Worm (Caenorhabditis elegans) whole organism, early embryonic: ENCODE measurements around the gene ZK185.3.

Experiments used
- B0310.2 ChIP-seq: sonication (generic microtip); optimal IDR thresholded peaks from 2 replicates; lab custom pipeline; 2016; ENCODE audit warnings: mild to moderate bottlenecking, missing genetic modification characterization, missing compliant biosample characterization
- F13C5.2 ChIP-seq: sonication (generic microtip); optimal IDR thresholded peaks from 2 replicates; lab custom pipeline; 2017; ENCODE audit warnings: mild to moderate bottlenecking, missing genetic modification characterization, inconsistent platforms, missing compliant biosample characterization
- aly-1 ChIP-seq: sonication (generic microtip); optimal IDR thresholded peaks from 2 replicates; lab custom pipeline; 2016; ENCODE audit warnings: missing genetic modification characterization, missing compliant biosample characterization
- ama-1 ChIP-seq: fragments of 150-350 bp; optimal IDR thresholded peaks from 2 replicates; lab custom pipeline; 2014
- ceh-13 ChIP-seq: fragments of 200-800 bp; sonication (Bioruptor generic); optimal IDR thresholded peaks from 2 replicates; lab custom pipeline; 2018; ENCODE audit warnings: mild to moderate bottlenecking, missing genetic modification characterization, missing compliant biosample characterization
- ceh-36 ChIP-seq: sonication (generic microtip); optimal IDR thresholded peaks from 2 replicates; lab custom pipeline; 2016; ENCODE audit warnings: missing genetic modification characterization, inconsistent platforms, missing compliant biosample characterization
- ets-7 ChIP-seq: sonication (generic microtip); optimal IDR thresholded peaks from 2 replicates; lab custom pipeline; 2016; ENCODE audit warnings: missing genotype, missing genetic modification characterization, missing compliant biosample characterization
- flt-1 ChIP-seq: fragments of 200-800 bp; sonication (Bioruptor generic); IDR thresholded peaks from 2 replicates; pipeline ENCODE4 v1.3.6; 2022; ENCODE audit warnings: missing genetic modification characterization, missing compliant biosample characterization
- hmbx-1 ChIP-seq: sonication (generic microtip); optimal IDR thresholded peaks from 2 replicates; lab custom pipeline; 2016; ENCODE audit warnings: mild to moderate bottlenecking, missing genetic modification characterization, missing compliant biosample characterization
- hmg-4 ChIP-seq: fragments of 200-800 bp; sonication (Bioruptor generic); optimal IDR thresholded peaks from 2 replicates; lab custom pipeline; 2018; ENCODE audit warnings: mild to moderate bottlenecking, missing genetic modification characterization, missing compliant biosample characterization
- hnd-1 ChIP-seq: sonication (generic microtip); optimal IDR thresholded peaks from 2 replicates; lab custom pipeline; 2016; ENCODE audit warnings: missing genetic modification characterization, missing compliant biosample characterization
- pes-1 ChIP-seq: fragments of 200-800 bp; sonication (Bioruptor generic); IDR thresholded peaks from 2 replicates; pipeline ENCODE4 v1.3.6; 2022; ENCODE audit warnings: missing genetic modification reagents, missing genetic modification characterization, missing compliant biosample characterization
- scrt-1 ChIP-seq: fragments of 200-800 bp; sonication (Bioruptor generic); IDR thresholded peaks from 2 replicates; pipeline ENCODE4 v1.3.6; 2022; ENCODE audit warnings: missing genetic modification characterization, missing compliant biosample characterization
- sea-1 ChIP-seq: fragments of 200-800 bp; sonication (Bioruptor generic); conservative IDR thresholded peaks from 2 replicates; pipeline ENCODE4 v1.3.6; 2022; ENCODE audit warnings: missing genetic modification characterization, missing compliant biosample characterization
- tbx-11 ChIP-seq: fragments of 200-800 bp; sonication (Bioruptor generic); IDR thresholded peaks from 2 replicates; pipeline ENCODE4 v1.3.6; 2022; ENCODE audit warnings: missing genetic modification characterization, missing compliant biosample characterization
- tbx-37 ChIP-seq: fragments of 200-800 bp; sonication (Bioruptor generic); conservative IDR thresholded peaks from 2 replicates; pipeline ENCODE4 v1.3.6; 2022; ENCODE audit warnings: missing genetic modification reagents, missing genetic modification characterization, missing compliant biosample characterization
- tra-4 ChIP-seq: sonication (generic microtip); optimal IDR thresholded peaks from 2 replicates; lab custom pipeline; 2017; ENCODE audit warnings: missing genetic modification characterization, missing compliant biosample characterization

ZK185.3 gene

DNA sequence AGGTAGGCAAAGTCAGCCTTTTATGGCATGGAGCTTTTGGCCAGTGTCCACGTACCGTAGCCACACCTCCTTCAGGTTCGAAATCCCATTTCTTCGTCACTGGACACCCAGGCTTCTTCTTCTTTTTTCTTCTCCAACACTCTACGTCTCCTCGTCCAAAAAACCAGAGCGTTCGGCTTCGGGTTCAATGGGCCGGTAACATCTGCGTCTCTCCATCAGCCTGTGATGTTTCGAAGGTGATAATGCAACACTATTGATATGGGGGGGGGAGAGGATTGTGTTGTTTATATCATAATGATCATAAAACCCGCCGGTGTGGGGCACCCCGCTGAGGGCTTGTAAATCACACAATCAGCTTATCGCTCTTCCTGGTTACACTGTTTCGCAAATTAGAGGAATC, 5.3 kb downstream of the ZK185.3 start, which contains the start of gene ZK180.6:
Gene ZK180.6, minus strand, starts transcription at position 101 of the 400 bp plus-strand sequence.
- TF ChIP-seq ets-7 (tag; lab: Kevin White, UChicago): no peak

DNA sequence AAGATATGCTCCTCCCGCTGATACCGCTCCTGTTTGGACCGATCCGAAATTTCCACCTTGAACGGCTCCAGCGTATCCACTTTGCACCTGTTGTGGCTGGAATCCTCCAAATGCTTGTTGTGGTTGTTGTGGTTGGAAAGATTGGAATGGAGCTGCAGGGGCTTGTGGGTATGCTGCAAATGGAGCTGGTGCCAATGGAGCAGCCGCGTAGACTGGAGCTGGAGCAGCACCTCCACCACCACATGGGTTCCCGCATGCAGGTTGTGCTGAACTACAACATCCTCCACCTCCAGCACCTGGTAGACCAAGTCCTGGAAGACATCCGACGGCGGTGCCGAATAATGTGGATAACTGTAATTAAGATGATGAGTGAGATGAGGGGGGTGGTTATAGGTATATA, 6.8 kb downstream of the ZK185.3 start:
- TF ChIP-seq scrt-1 (no peak), ama-1 (lab: Kevin White, UChicago) (no peak), B0310.2 (tag; lab: Kevin White, UChicago) (no peak), tbx-37 (GFP tag; lab: Robert Waterston, UW) (no peak), hnd-1 (tag; lab: Kevin White, UChicago) (no peak), hmg-4 (no peak), ceh-13 (GFP tag; lab: Kevin White, UChicago) (no peak), ets-7 (tag; lab: Kevin White, UChicago) (no peak), hmbx-1 (tag; lab: Kevin White, UChicago) (no peak), F13C5.2 (tag; lab: Kevin White, UChicago) (no peak), tbx-11 (GFP tag; lab: Robert Waterston, UW) (no peak)

DNA sequence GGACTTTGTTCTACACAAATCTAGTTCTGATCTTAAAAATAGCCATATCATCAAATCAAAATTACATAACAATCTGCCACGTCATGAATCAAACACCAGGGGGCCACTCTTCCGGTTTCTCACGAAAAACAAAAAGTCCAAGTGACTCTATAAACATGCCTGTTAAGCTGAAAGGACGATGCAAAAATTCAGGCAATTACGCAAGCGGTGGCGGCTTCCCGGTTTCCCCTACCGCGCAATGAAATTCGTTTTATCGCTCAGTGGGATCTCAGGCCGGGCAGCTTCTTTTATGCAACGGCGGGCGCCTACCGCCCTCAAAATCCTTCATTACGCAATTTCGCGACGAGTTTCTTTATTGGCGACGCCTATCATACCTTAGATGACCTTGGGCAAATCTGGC, 10.5 kb downstream of the ZK185.3 start:
- no peak for TF ChIP-seq ama-1 (lab: Kevin White, UChicago)
- TF ChIP-seq scrt-1: no peak
- TF ChIP-seq sea-1 (GFP tag; lab: Robert Waterston, UW): no peak
- no peak for TF ChIP-seq ceh-13 (GFP tag; lab: Kevin White, UChicago)

DNA sequence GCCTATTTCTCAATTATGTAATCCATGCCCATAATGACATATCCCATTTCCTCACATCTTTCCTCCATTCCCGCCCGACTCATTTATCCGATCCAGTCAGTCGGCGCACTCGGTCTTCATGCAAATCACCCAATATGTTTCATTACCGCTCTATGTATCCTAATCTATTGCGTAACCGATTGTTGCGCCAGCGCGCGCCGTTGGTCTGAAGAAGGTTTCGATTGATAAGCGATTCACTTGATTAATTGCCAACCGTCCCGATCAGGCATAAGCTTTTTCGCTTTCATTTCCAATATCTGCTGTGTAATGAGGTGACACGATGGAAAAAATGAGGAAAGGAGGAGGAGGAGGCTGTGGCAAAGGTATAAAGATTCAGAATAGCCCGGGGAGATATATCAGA, 12.1 kb downstream of the ZK185.3 start:
- TF ChIP-seq hnd-1 (tag; lab: Kevin White, UChicago) (no peak), hmg-4 (peak; percentile 10), tbx-37 (GFP tag; lab: Robert Waterston, UW) (no peak)

DNA sequence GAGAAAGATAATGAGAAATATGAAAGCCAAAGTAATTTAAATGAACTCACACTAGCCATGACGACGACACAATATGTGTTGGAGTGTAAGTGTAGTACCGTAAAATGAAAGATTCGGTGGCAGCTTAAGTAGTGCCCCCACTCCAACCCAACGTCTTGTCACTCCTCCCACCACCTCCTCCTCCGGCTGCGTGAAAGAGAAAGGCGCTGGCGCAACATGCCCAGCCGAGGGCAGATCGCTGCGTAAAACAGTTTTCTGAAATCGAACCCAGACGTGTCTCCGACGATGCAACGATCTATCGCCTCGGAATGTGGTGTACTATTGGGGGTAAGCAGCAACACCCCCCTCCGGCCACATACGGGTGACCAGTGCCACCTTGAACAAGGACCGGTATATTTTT, 13.2 kb downstream of the ZK185.3 start, which contains the start of gene ZK180.5:
Gene ZK180.5, minus strand, starts transcription at position 101 of the 400 bp plus-strand sequence.
- TF ChIP-seq scrt-1 (no peak), ama-1 (lab: Kevin White, UChicago) (no peak), ceh-36 (tag; lab: Kevin White, UChicago) (no peak), sea-1 (GFP tag; lab: Robert Waterston, UW) (no peak)

DNA sequence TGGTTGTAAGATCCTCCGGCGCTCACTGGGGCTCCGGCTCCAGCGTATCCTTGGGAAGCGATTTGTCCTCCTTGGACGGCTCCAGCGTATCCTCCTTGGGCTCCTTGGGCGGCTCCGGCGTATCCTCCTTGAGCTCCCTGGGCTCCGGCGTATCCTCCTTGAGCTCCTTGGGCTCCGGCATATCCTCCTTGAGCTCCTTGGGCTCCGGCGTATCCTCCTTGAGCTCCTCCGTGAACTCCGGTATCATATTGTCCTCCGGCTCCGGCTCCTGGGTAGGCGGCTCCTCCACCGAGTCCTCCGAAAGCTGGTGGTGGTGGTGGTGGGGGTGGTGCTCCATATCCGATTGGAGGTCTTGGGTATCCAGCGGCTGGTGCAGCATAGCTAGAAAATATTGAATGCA, 13.8 kb downstream of the ZK185.3 start:
- TF ChIP-seq F13C5.2 (tag; lab: Kevin White, UChicago) (no peak), ets-7 (tag; lab: Kevin White, UChicago) (no peak), tbx-11 (GFP tag; lab: Robert Waterston, UW) (no peak), aly-1 (tag; lab: Kevin White, UChicago) (no peak), tra-4 (no peak), ceh-36 (tag; lab: Kevin White, UChicago) (no peak), flt-1 (no peak), hnd-1 (tag; lab: Kevin White, UChicago) (no peak)

DNA sequence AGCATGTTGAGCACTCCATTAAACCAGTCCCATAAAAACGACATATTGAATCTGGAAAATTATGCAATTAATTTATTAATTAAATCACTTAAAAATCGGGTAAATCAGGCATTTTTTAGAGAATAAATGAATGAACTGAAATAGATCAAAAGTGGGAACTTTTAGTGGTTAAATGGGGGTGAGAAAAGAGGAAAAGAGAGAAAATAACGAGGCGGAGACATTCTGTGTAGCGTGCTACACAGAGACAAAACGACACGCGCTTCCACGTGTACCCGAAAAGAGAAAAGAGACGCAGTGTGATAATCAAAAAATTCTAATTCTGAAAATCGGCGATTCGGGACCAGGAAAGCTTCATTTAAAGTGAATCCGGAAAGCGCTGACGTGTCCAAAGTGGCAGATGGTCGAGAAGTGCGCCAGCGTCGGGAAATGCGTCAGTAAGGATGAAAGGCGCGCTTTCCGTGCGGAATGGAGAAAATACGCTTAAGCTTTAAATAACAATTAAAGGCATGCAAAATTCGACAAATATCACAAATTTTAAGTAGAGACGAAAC, 16.9 kb downstream of the ZK185.3 start, which contains the start of gene sar-1:
Gene sar-1, minus strand, starts transcription at position 51 of the 551 bp plus-strand sequence.
- TF ChIP-seq scrt-1 (no peak), tbx-11 (GFP tag; lab: Robert Waterston, UW) (no peak), ceh-36 (tag; lab: Kevin White, UChicago) (no peak), ets-7 (tag; lab: Kevin White, UChicago) (no peak), tbx-37 (GFP tag; lab: Robert Waterston, UW) (0 out of 2 replicates have a peak, but pooled peaks have one; percentile 15), hmg-4 (peak; percentile 46), flt-1 (peak; percentile 35; the same call in 1 of the 2 replicates), B0310.2 (tag; lab: Kevin White, UChicago) (no peak), ceh-13 (GFP tag; lab: Kevin White, UChicago) (no peak), F13C5.2 (tag; lab: Kevin White, UChicago) (peak; percentile 6), aly-1 (tag; lab: Kevin White, UChicago) (no peak), hnd-1 (tag; lab: Kevin White, UChicago) (no peak), tra-4 (no peak), pes-1 (GFP tag; lab: Robert Waterston, UW) (no peak), ama-1 (lab: Kevin White, UChicago) (no peak), sea-1 (GFP tag; lab: Robert Waterston, UW) (no peak)

DNA sequence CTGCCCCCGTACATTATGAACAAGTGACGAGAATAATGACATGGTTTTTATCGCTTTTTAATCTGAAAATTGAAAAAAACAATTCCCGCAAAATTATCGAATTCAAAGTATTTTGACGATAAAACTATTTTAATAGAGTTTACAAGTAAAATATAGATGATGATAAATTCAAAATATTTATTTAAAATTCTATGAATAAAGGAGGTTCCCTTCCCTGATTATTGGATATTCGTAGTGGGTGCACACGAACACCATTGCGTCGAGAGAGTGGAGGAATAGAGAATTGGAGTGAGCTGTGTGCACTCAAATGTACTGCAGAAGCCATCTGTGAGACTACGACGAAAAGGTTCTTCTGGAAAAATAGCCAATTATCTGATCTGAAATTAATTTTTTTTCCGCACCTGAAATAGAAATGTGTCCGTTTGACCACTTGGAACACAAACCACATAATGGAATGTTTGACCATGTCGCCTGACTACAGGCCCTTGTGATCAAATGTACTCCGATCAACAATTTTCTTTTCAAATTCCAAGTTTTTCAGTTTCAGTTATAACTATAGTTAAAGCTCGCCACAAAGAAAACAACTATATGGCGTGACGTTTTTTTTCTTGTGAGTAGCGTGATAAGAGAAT, 18.9 kb downstream of the ZK185.3 start, which contains the start of the genes rfth-1 and ZK180.8:
Gene rfth-1, minus strand, starts transcription at position 51 of the 632 bp plus-strand sequence.
Gene ZK180.8, minus strand, starts transcription at position 466 of the 632 bp plus-strand sequence.
- TF ChIP-seq aly-1 (tag; lab: Kevin White, UChicago): no peak
- no peak for TF ChIP-seq tbx-37 (GFP tag; lab: Robert Waterston, UW)
- no peak for TF ChIP-seq B0310.2 (tag; lab: Kevin White, UChicago)
- no peak for TF ChIP-seq F13C5.2 (tag; lab: Kevin White, UChicago)
- TF ChIP-seq tra-4: no peak
- TF ChIP-seq ets-7 (tag; lab: Kevin White, UChicago): no peak
- TF ChIP-seq ama-1 (lab: Kevin White, UChicago): no peak
- no peak for TF ChIP-seq flt-1
- no peak for TF ChIP-seq tbx-11 (GFP tag; lab: Robert Waterston, UW)
- no peak for TF ChIP-seq sea-1 (GFP tag; lab: Robert Waterston, UW)
- TF ChIP-seq scrt-1: no peak
- no peak for TF ChIP-seq hnd-1 (tag; lab: Kevin White, UChicago)
- TF ChIP-seq hmbx-1 (tag; lab: Kevin White, UChicago): no peak
- TF ChIP-seq ceh-36 (tag; lab: Kevin White, UChicago): no peak
- TF ChIP-seq hmg-4: no peak
- TF ChIP-seq pes-1 (GFP tag; lab: Robert Waterston, UW): no peak
- no peak for TF ChIP-seq ceh-13 (GFP tag; lab: Kevin White, UChicago)
